Fruit fly (Drosophila melanogaster) whole organism, embryonic: ENCODE results near the gene CG8292.
A peak's percentile ranks its signal among the peaks of the same experiment; 100 is the strongest.

ENCODE experiments used
- Ada2b ChIP-seq: fragments of 200-800 bp; sonication (Bioruptor generic); IDR thresholded peaks from 2 replicates; pipeline ENCODE4 v1.3.6; 2022; ENCODE audit warnings: missing biosample characterization, missing genetic modification characterization
- CG11560 ChIP-seq: fragments of 200-800 bp; sonication (Bioruptor generic); IDR thresholded peaks from 3 replicates; pipeline ENCODE4 v1.3.6; 2022; ENCODE audit warnings: missing biosample characterization, missing genetic modification characterization
- CG12391 ChIP-seq: fragments of 200-800 bp; sonication (Bioruptor generic); optimal IDR thresholded peaks from 3 replicates; lab custom pipeline; 2018; ENCODE audit warnings: missing biosample characterization, mild to moderate bottlenecking, missing genetic modification characterization, moderate library complexity
- CG15011 ChIP-seq: fragments of 200-800 bp; sonication (Bioruptor generic); optimal IDR thresholded peaks from 3 replicates; lab custom pipeline; 2018; ENCODE audit warnings: missing biosample characterization, mild to moderate bottlenecking, missing genetic modification characterization
- CG17612 ChIP-seq: fragments of 200-800 bp; sonication (Bioruptor generic); IDR thresholded peaks from 2 replicates; pipeline ENCODE4 v1.3.6; 2022; ENCODE audit warnings: missing biosample characterization, missing genetic modification characterization
- CG17829 ChIP-seq: fragments of 200-800 bp; optimal IDR thresholded peaks from 2 replicates; lab custom pipeline; 2019; ENCODE audit warnings: missing biosample characterization, mild to moderate bottlenecking, missing genetic modification characterization, moderate library complexity
- CG2199 ChIP-seq: fragments of 200-800 bp; sonication (Bioruptor generic); IDR thresholded peaks from 3 replicates; pipeline ENCODE4 v1.3.6; 2022; ENCODE audit warnings: missing biosample characterization, missing genetic modification characterization
- CG2889 ChIP-seq: fragments of 200-800 bp; sonication (Bioruptor generic); IDR thresholded peaks from 3 replicates; pipeline ENCODE4 v1.3.6; 2022; ENCODE audit warnings: missing biosample characterization, missing genetic modification characterization
- CG31365 ChIP-seq: fragments of 200-800 bp; sonication (Bioruptor generic); optimal IDR thresholded peaks from 2 replicates; lab custom pipeline; 2018; ENCODE audit warnings: missing biosample characterization, mild to moderate bottlenecking, missing genetic modification characterization
- CG31441 ChIP-seq: fragments of 200-800 bp; sonication (Bioruptor generic); IDR thresholded peaks from 2 replicates; pipeline ENCODE4 v1.3.6; 2022; ENCODE audit warnings: missing biosample characterization, missing genetic modification characterization
- CG3163 ChIP-seq: fragments of 200-800 bp; sonication (Bioruptor generic); optimal IDR thresholded peaks from 3 replicates; lab custom pipeline; 2016; ENCODE audit warnings: missing biosample characterization, missing genetic modification characterization
- CG32767 ChIP-seq: fragments of 200-800 bp; sonication (Bioruptor generic); IDR thresholded peaks from 2 replicates; pipeline ENCODE4 v1.3.6; 2022; ENCODE audit warnings: missing biosample characterization, missing genetic modification characterization
- CG4282 ChIP-seq: fragments of 200-800 bp; sonication (Bioruptor generic); optimal IDR thresholded peaks from 2 replicates; lab custom pipeline; 2016; ENCODE audit warnings: missing biosample characterization, missing genetic modification characterization
- CG4424 ChIP-seq: fragments of 200-800 bp; sonication (Bioruptor generic); optimal IDR thresholded peaks from 3 replicates; lab custom pipeline; 2016; ENCODE audit warnings: missing biosample characterization, missing genetic modification characterization
- CG5953 ChIP-seq: fragments of 200-800 bp; sonication (Bioruptor generic); IDR thresholded peaks from 2 replicates; pipeline ENCODE4 v1.3.6; 2022; ENCODE audit warnings: missing biosample characterization, missing genetic modification characterization
- CG6683 ChIP-seq: fragments of 200-800 bp; sonication (Bioruptor generic); optimal IDR thresholded peaks from 2 replicates; lab custom pipeline; 2017; ENCODE audit warnings: missing biosample characterization, mild to moderate bottlenecking, missing genetic modification characterization, missing genetic modification reagents
- CG6854 ChIP-seq: fragments of 200-800 bp; sonication (Bioruptor generic); optimal IDR thresholded peaks from 3 replicates; lab custom pipeline; 2017; ENCODE audit warnings: missing biosample characterization, mild to moderate bottlenecking, missing genetic modification characterization
- CG8089 ChIP-seq: fragments of 200-800 bp; sonication (Bioruptor generic); optimal IDR thresholded peaks from 3 replicates; lab custom pipeline; 2016; ENCODE audit warnings: missing biosample characterization, missing genetic modification characterization
- CG9215 ChIP-seq: fragments of 200-800 bp; sonication (Bioruptor generic); IDR thresholded peaks from 2 replicates; pipeline ENCODE4 v1.3.6; 2022; ENCODE audit warnings: missing biosample characterization, missing genetic modification characterization
- Camta ChIP-seq: fragments of 200-800 bp; sonication (Bioruptor generic); optimal IDR thresholded peaks from 2 replicates; lab custom pipeline; 2016; ENCODE audit warnings: missing biosample characterization, missing genetic modification characterization
- Deaf1 ChIP-seq: fragments of 200-800 bp; optimal IDR thresholded peaks from 3 replicates; lab custom pipeline; 2019; ENCODE audit warnings: missing biosample characterization, mild to moderate bottlenecking, missing genetic modification characterization, moderate library complexity
- Dll ChIP-seq: fragments of 200-800 bp; sonication (Bioruptor generic); IDR thresholded peaks from 4 replicates; pipeline ENCODE4 v1.3.6; 2022; ENCODE audit warnings: missing biosample characterization, missing genetic modification characterization; ENCODE audit not compliant: partially characterized antibody
- MBD-R2 ChIP-seq: fragments of 200-800 bp; sonication (Bioruptor generic); IDR thresholded peaks from 2 replicates; pipeline ENCODE4 v1.3.6; 2022; ENCODE audit warnings: missing biosample characterization, missing genetic modification characterization
- Myb ChIP-seq: fragments of 200-800 bp; sonication (Bioruptor generic); optimal IDR thresholded peaks from 2 replicates; lab custom pipeline; 2016; ENCODE audit warnings: missing biosample characterization, missing genetic modification characterization
- NC2α ChIP-seq: fragments of 200-800 bp; sonication (Bioruptor generic); optimal IDR thresholded peaks from 2 replicates; lab custom pipeline; 2016; ENCODE audit warnings: missing biosample characterization, missing genetic modification characterization
- Oaz ChIP-seq: fragments of 200-800 bp; sonication (Bioruptor generic); IDR thresholded peaks from 2 replicates; pipeline ENCODE4 v1.3.6; 2022; ENCODE audit warnings: missing biosample characterization, missing genetic modification characterization
- Opbp ChIP-seq: fragments of 200-800 bp; sonication (Bioruptor generic); IDR thresholded peaks from 3 replicates; pipeline ENCODE4 v1.3.6; 2022; ENCODE audit warnings: missing biosample characterization, missing genetic modification characterization; ENCODE audit not compliant: partially characterized antibody
- Sry-β ChIP-seq: fragments of 200-800 bp; sonication (Bioruptor generic); optimal IDR thresholded peaks from 2 replicates; lab custom pipeline; 2018; ENCODE audit warnings: missing biosample characterization, mild to moderate bottlenecking, missing genetic modification characterization, moderate library complexity
- al ChIP-seq: fragments of 200-800 bp; sonication (Bioruptor generic); IDR thresholded peaks from 2 replicates; pipeline ENCODE4 v1.3.6; 2022; ENCODE audit warnings: missing biosample characterization, missing genetic modification characterization
- ato ChIP-seq: fragments of 200-800 bp; sonication (Bioruptor generic); IDR thresholded peaks from 2 replicates; pipeline ENCODE4 v1.3.6; 2022; ENCODE audit warnings: missing biosample characterization, missing genetic modification characterization; ENCODE audit not compliant: partially characterized antibody
- bigmax ChIP-seq: fragments of 200-800 bp; sonication (Bioruptor generic); optimal IDR thresholded peaks from 2 replicates; lab custom pipeline; 2018; ENCODE audit warnings: missing biosample characterization, mild to moderate bottlenecking, missing genetic modification characterization
- bowl ChIP-seq: fragments of 200-800 bp; sonication (Bioruptor generic); IDR thresholded peaks from 2 replicates; pipeline ENCODE4 v1.3.6; 2022; ENCODE audit warnings: missing biosample characterization, missing genetic modification characterization
- cato ChIP-seq: fragments of 200-800 bp; sonication (Bioruptor generic); optimal IDR thresholded peaks from 2 replicates; lab custom pipeline; 2016; ENCODE audit warnings: missing biosample characterization, missing genetic modification characterization, borderline replicate concordance
- dimm ChIP-seq: fragments of 200-800 bp; sonication (Bioruptor generic); IDR thresholded peaks from 2 replicates; pipeline ENCODE4 v1.3.6; 2022; ENCODE audit warnings: missing biosample characterization, missing genetic modification characterization
- dm ChIP-seq: fragments of 200-800 bp; sonication (Bioruptor generic); optimal IDR thresholded peaks from 3 replicates; lab custom pipeline; 2016; ENCODE audit warnings: missing biosample characterization, missing genetic modification characterization
- eyg ChIP-seq: fragments of 200-800 bp; sonication (Bioruptor generic); optimal IDR thresholded peaks from 3 replicates; lab custom pipeline; 2016; ENCODE audit warnings: missing biosample characterization, missing genetic modification characterization
- fd3F ChIP-seq: fragments of 200-800 bp; sonication (Bioruptor generic); optimal IDR thresholded peaks from 2 replicates; lab custom pipeline; 2018; ENCODE audit warnings: missing biosample characterization, mild to moderate bottlenecking, missing genetic modification characterization, moderate library complexity
- h ChIP-seq: fragments of >200 bp; optimal IDR thresholded peaks from 2 replicates; lab custom pipeline; 2017
- her ChIP-seq: fragments of 200-800 bp; sonication (Bioruptor generic); optimal IDR thresholded peaks from 2 replicates; lab custom pipeline; 2016; ENCODE audit warnings: missing biosample characterization, missing genetic modification characterization
- ind ChIP-seq: fragments of 200-800 bp; sonication (Bioruptor generic); optimal IDR thresholded peaks from 3 replicates; lab custom pipeline; 2016; ENCODE audit warnings: missing biosample characterization, missing genetic modification characterization
- lilli ChIP-seq: fragments of 200-800 bp; sonication (Bioruptor generic); optimal IDR thresholded peaks from 3 replicates; lab custom pipeline; 2016; ENCODE audit warnings: missing biosample characterization, missing genetic modification characterization
- lola ChIP-seq, 3 experiments: fragments of >200 bp in 2 of 3; fragments of 200-800 bp in 1 of 3; sonication (Bioruptor generic) in 1 of 3; optimal IDR thresholded peaks; 2 replicates each; lab custom pipeline; 2017 to 2019; ENCODE audit warnings: missing biosample characterization in 3 of 3, missing genetic modification characterization in 3 of 3, mild to moderate bottlenecking in 1 of 3, moderate library complexity in 1 of 3
- luna ChIP-seq: fragments of 200-800 bp; sonication (Bioruptor generic); optimal IDR thresholded peaks from 2 replicates; lab custom pipeline; 2016; ENCODE audit warnings: missing biosample characterization, missing genetic modification characterization
- nerfin-1 ChIP-seq: fragments of 200-800 bp; sonication (Bioruptor generic); optimal IDR thresholded peaks from 3 replicates; lab custom pipeline; 2019; ENCODE audit warnings: missing biosample characterization, mild to moderate bottlenecking, missing genetic modification characterization, moderate library complexity
- nmo ChIP-seq: fragments of 200-800 bp; sonication (Bioruptor generic); optimal IDR thresholded peaks from 2 replicates; lab custom pipeline; 2018; ENCODE audit warnings: missing biosample characterization, mild to moderate bottlenecking, missing genetic modification characterization, moderate library complexity
- pb ChIP-seq: fragments of 200-800 bp; sonication (Bioruptor generic); optimal IDR thresholded peaks from 3 replicates; lab custom pipeline; 2016; ENCODE audit warnings: missing biosample characterization, missing genetic modification characterization
- pzg ChIP-seq: fragments of 200-800 bp; sonication (Bioruptor generic); optimal IDR thresholded peaks from 3 replicates; lab custom pipeline; 2018; ENCODE audit warnings: missing biosample characterization, mild to moderate bottlenecking, missing genetic modification characterization, moderate library complexity
- ro ChIP-seq: fragments of 200-800 bp; sonication (Bioruptor generic); IDR thresholded peaks from 2 replicates; pipeline ENCODE4 v1.3.6; 2022; ENCODE audit warnings: missing biosample characterization, missing genetic modification characterization
- sens-2 ChIP-seq: fragments of 200-800 bp; sonication (Bioruptor generic); IDR thresholded peaks from 2 replicates; pipeline ENCODE4 v1.3.6; 2022; ENCODE audit warnings: missing biosample characterization, missing genetic modification characterization
- so ChIP-seq: fragments of 200-800 bp; sonication (Bioruptor generic); IDR thresholded peaks from 3 replicates; pipeline ENCODE4 v1.3.6; 2022; ENCODE audit warnings: missing biosample characterization, missing genetic modification characterization
- tio ChIP-seq: fragments of 200-800 bp; sonication (Bioruptor generic); optimal IDR thresholded peaks from 2 replicates; lab custom pipeline; 2017; ENCODE audit warnings: missing biosample characterization, missing genetic modification characterization, inconsistent platforms
- z ChIP-seq: fragments of 200-800 bp; sonication (Bioruptor generic); IDR thresholded peaks from 3 replicates; pipeline ENCODE4 v1.3.6; 2022; ENCODE audit warnings: missing biosample characterization, missing genetic modification characterization

The CG8292 gene

DNA sequence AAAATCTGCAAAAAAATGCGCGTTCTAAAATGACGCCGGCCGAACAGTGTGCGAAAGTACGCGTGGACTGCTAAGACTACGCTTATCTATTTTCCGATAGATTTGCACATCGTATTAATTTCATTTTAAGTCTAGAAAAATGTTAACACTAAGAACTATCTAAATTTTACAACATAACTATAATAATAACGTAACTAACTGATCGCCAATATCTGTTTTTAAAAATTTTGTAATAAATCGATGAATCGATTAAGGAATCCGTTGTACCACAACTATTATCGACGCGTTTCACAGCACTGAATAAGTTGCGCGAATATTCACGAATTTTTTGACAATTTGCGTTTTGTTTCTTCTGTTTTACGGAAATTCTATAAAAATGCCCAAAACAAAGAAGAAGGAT, 6.7 kb downstream of the CG8292 start, which contains the start of gene Ssb-c31a (continued):
- TF ChIP-seq Sry-β (no peak), CG2199 (no peak), Oaz (GFP tag; lab: Robert Waterston, UW) (no peak), her (GFP tag; lab: Kevin White, UChicago) (peak; percentile 5), dimm (no peak), ro (no peak), MBD-R2 (peak; percentile 90; the same call in 1 of the 2 replicates), dm (peak; percentile 20), bigmax (GFP tag; lab: Kevin White, UChicago) (no peak), ind (GFP tag; lab: Kevin White, UChicago) (peak; percentile 58), so (GFP tag; lab: Robert Waterston, UW) (0 out of 3 replicates have a peak, but pooled peaks have one; percentile 18), CG6683 (GFP tag; lab: Kevin White, UChicago) (no peak), Deaf1 (tag; lab: Kevin White, UChicago) (no peak), h (lab: Kevin White, UChicago) (no peak), Dll (GFP tag; lab: Robert Waterston, UW) (peak; percentile 89), Camta (GFP tag; lab: Kevin White, UChicago) (peak; percentile 26), ato (GFP tag; lab: Robert Waterston, UW) (no peak), al (GFP tag; lab: Robert Waterston, UW) (peak; percentile 42; the same call in 1 of the 2 replicates), lola (GFP tag; optimal IDR thresholded peaks at IDR 0.05; lab: Kevin White, UChicago) (peak in 1 of 3 experiments; percentile 47), nmo (peak; percentile 64), cato (GFP tag; lab: Kevin White, UChicago) (peak; percentile 11), CG15011 (GFP tag; lab: Kevin White, UChicago) (no peak), CG31441 (GFP tag; lab: Robert Waterston, UW) (0 out of 2 replicates have a peak, but pooled peaks have one; percentile 32), CG32767 (GFP tag; lab: Robert Waterston, UW) (no peak), z (GFP tag; lab: Robert Waterston, UW) (no peak), lilli (peak; percentile 84), Myb (GFP tag; lab: Kevin White, UChicago) (peak; percentile 35), CG9215 (GFP tag; lab: Robert Waterston, UW) (peak; percentile 57), CG6854 (no peak), NC2α (GFP tag; lab: Kevin White, UChicago) (no peak), bowl (GFP tag; lab: Robert Waterston, UW) (no peak), CG17829 (tag; lab: Kevin White, UChicago) (peak; percentile 56), CG12391 (tag; lab: Kevin White, UChicago) (peak; percentile 57), pzg (GFP tag; lab: Kevin White, UChicago) (peak; percentile 58), fd3F (no peak), CG4424 (peak; percentile 39), CG11560 (tag; lab: Robert Waterston, UW) (no peak), tio (GFP tag; lab: Kevin White, UChicago) (no peak), nerfin-1 (peak; percentile 47), sens-2 (no peak), CG31365 (tag; lab: Kevin White, UChicago) (no peak), CG4282 (GFP tag; lab: Kevin White, UChicago) (no peak), CG3163 (peak; percentile 22), CG17612 (GFP tag; lab: Robert Waterston, UW) (no peak), eyg (GFP tag; lab: Kevin White, UChicago) (no peak), CG2889 (GFP tag; lab: Robert Waterston, UW) (no peak), luna (GFP tag; lab: Kevin White, UChicago) (no peak), Ada2b (GFP tag; lab: Robert Waterston, UW) (no peak), pb (GFP tag; lab: Kevin White, UChicago) (no peak), CG8089 (GFP tag; lab: Kevin White, UChicago) (no peak), Opbp (GFP tag; lab: Robert Waterston, UW) (peak; percentile 40; the same call in 1 of the 3 replicates), CG5953 (GFP tag; lab: Robert Waterston, UW) (no peak)
